Fruit fly (Drosophila melanogaster) whole organism, embryonic: Measurements from ENCODE around the gene Fpgs1.

Experiments used
- Adf1 ChIP-seq: fragments of 200-800 bp; sonication (Bioruptor generic); IDR thresholded peaks from 2 replicates; pipeline ENCODE4 v1.3.6; 2022; ENCODE audit warnings: missing biosample characterization, missing genetic modification characterization
- Awh ChIP-seq: fragments of 200-800 bp; sonication (Bioruptor generic); IDR thresholded peaks from 2 replicates; pipeline ENCODE4, ENCODE4 v1.3.6; 2022; ENCODE audit warnings: missing biosample characterization, missing genetic modification characterization
- C15 ChIP-seq: fragments of 200-800 bp; sonication (Bioruptor generic); IDR thresholded peaks from 3 replicates; pipeline ENCODE4 v1.3.6; 2022; ENCODE audit warnings: missing biosample characterization, missing genetic modification characterization
- CG11560 ChIP-seq: fragments of 200-800 bp; sonication (Bioruptor generic); IDR thresholded peaks from 3 replicates; pipeline ENCODE4 v1.3.6; 2022; ENCODE audit warnings: missing biosample characterization, missing genetic modification characterization
- CG12942 ChIP-seq: fragments of 200-800 bp; sonication (Bioruptor generic); optimal IDR thresholded peaks from 3 replicates; lab custom pipeline; 2016; ENCODE audit warnings: missing biosample characterization, missing genetic modification characterization
- CG14014 ChIP-seq: fragments of 200-800 bp; sonication (Bioruptor generic); IDR thresholded peaks from 2 replicates; pipeline ENCODE4 v1.3.6; 2022; ENCODE audit warnings: missing biosample characterization, missing genetic modification characterization
- CG15479 ChIP-seq: fragments of 200-800 bp; sonication (Bioruptor generic); optimal IDR thresholded peaks from 3 replicates; lab custom pipeline; 2019; ENCODE audit warnings: missing biosample characterization, mild to moderate bottlenecking, missing genetic modification characterization, moderate library complexity
- CG16779 ChIP-seq: fragments of 200-800 bp; sonication (Bioruptor generic); IDR thresholded peaks from 2 replicates; pipeline ENCODE4 v1.3.6; 2022; ENCODE audit warnings: missing biosample characterization, missing genetic modification characterization
- CG17361 ChIP-seq: fragments of 200-800 bp; sonication (Bioruptor generic); IDR thresholded peaks from 3 replicates; pipeline ENCODE4 v1.3.6; 2022; ENCODE audit warnings: missing biosample characterization, missing genetic modification characterization
- CG18476 ChIP-seq: fragments of 200-800 bp; sonication (Bioruptor generic); optimal IDR thresholded peaks from 2 replicates; lab custom pipeline; 2016; ENCODE audit warnings: missing biosample characterization, mild to moderate bottlenecking, missing genetic modification characterization
- CG18764 ChIP-seq: fragments of 200-800 bp; sonication (Bioruptor generic); optimal IDR thresholded peaks from 3 replicates; lab custom pipeline; 2016; ENCODE audit warnings: missing biosample characterization, missing genetic modification characterization
- CG2199 ChIP-seq: fragments of 200-800 bp; sonication (Bioruptor generic); IDR thresholded peaks from 3 replicates; pipeline ENCODE4 v1.3.6; 2022; ENCODE audit warnings: missing biosample characterization, missing genetic modification characterization
- CG30403 ChIP-seq: fragments of 200-800 bp; sonication (Bioruptor generic); optimal IDR thresholded peaks from 3 replicates; lab custom pipeline; 2016; ENCODE audit warnings: missing biosample characterization, missing genetic modification characterization
- CG31365 ChIP-seq: fragments of 200-800 bp; sonication (Bioruptor generic); optimal IDR thresholded peaks from 2 replicates; lab custom pipeline; 2018; ENCODE audit warnings: missing biosample characterization, mild to moderate bottlenecking, missing genetic modification characterization
- CG32767 ChIP-seq: fragments of 200-800 bp; sonication (Bioruptor generic); IDR thresholded peaks from 2 replicates; pipeline ENCODE4 v1.3.6; 2022; ENCODE audit warnings: missing biosample characterization, missing genetic modification characterization
- CG33213 ChIP-seq: fragments of 200-800 bp; sonication (Bioruptor generic); optimal IDR thresholded peaks from 3 replicates; lab custom pipeline; 2016; ENCODE audit warnings: missing biosample characterization, missing genetic modification characterization
- CG3407 ChIP-seq: fragments of 200-800 bp; sonication (Bioruptor generic); optimal IDR thresholded peaks from 2 replicates; lab custom pipeline; 2018; ENCODE audit warnings: missing biosample characterization, mild to moderate bottlenecking, missing genetic modification characterization
- CG3995 ChIP-seq: fragments of 200-800 bp; sonication (Bioruptor generic); optimal IDR thresholded peaks from 3 replicates; lab custom pipeline; 2016; ENCODE audit warnings: missing biosample characterization, missing genetic modification characterization
- CG4707 ChIP-seq: fragments of 200-800 bp; sonication (Bioruptor generic); optimal IDR thresholded peaks from 2 replicates; lab custom pipeline; 2018; ENCODE audit warnings: missing biosample characterization, mild to moderate bottlenecking, missing genetic modification characterization, moderate library complexity
- CG4854 ChIP-seq: fragments of 200-800 bp; sonication (Bioruptor generic); optimal IDR thresholded peaks from 2 replicates; lab custom pipeline; 2016; ENCODE audit warnings: missing biosample characterization, missing genetic modification characterization, inconsistent platforms
- CG6854 ChIP-seq: fragments of 200-800 bp; sonication (Bioruptor generic); optimal IDR thresholded peaks from 3 replicates; lab custom pipeline; 2017; ENCODE audit warnings: missing biosample characterization, mild to moderate bottlenecking, missing genetic modification characterization
- CG7357 ChIP-seq: fragments of 200-800 bp; sonication (Bioruptor generic); IDR thresholded peaks from 3 replicates; pipeline ENCODE4 v1.3.6; 2022; ENCODE audit warnings: missing biosample characterization, missing genetic modification characterization
- CG7786 ChIP-seq: fragments of 200-800 bp; sonication (Bioruptor generic); optimal IDR thresholded peaks from 2 replicates; lab custom pipeline; 2016; ENCODE audit warnings: missing biosample characterization, missing genetic modification characterization
- CG8388 ChIP-seq: fragments of 200-800 bp; sonication (Bioruptor generic); optimal IDR thresholded peaks from 2 replicates; lab custom pipeline; 2019; ENCODE audit warnings: missing biosample characterization, mild to moderate bottlenecking, missing genetic modification characterization, moderate library complexity
- CG8478 ChIP-seq: fragments of >200 bp; optimal IDR thresholded peaks from 2 replicates; lab custom pipeline; 2018
- CG9609 ChIP-seq: fragments of 200-800 bp; sonication (Bioruptor generic); optimal IDR thresholded peaks from 3 replicates; lab custom pipeline; 2016; ENCODE audit warnings: missing biosample characterization, missing genetic modification characterization
- CG9817 ChIP-seq: fragments of 200-800 bp; sonication (Bioruptor generic); optimal IDR thresholded peaks from 2 replicates; lab custom pipeline; 2018; ENCODE audit warnings: missing biosample characterization, mild to moderate bottlenecking, missing genetic modification characterization, moderate library complexity
- D19B ChIP-seq: fragments of 200-800 bp; sonication (Bioruptor generic); optimal IDR thresholded peaks from 2 replicates; lab custom pipeline; 2017; ENCODE audit warnings: missing biosample characterization, mild to moderate bottlenecking, missing genetic modification characterization
- Dp ChIP-seq: fragments of 200-800 bp; sonication (Bioruptor generic); optimal IDR thresholded peaks from 2 replicates; lab custom pipeline; 2018; ENCODE audit warnings: missing biosample characterization, mild to moderate bottlenecking, missing genetic modification characterization, moderate library complexity
- Fer2 ChIP-seq: fragments of 200-800 bp; sonication (Bioruptor generic); optimal IDR thresholded peaks from 2 replicates; lab custom pipeline; 2018; ENCODE audit warnings: missing biosample characterization, mild to moderate bottlenecking, missing genetic modification characterization, moderate library complexity
- Gsc ChIP-seq: fragments of 200-800 bp; sonication (Bioruptor generic); IDR thresholded peaks from 2 replicates; pipeline ENCODE4 v1.3.6; 2022; ENCODE audit warnings: missing biosample characterization, missing genetic modification characterization
- Kr ChIP-seq: fragments of 200-800 bp; sonication (Bioruptor generic); optimal IDR thresholded peaks from 2 replicates; lab custom pipeline; 2017; ENCODE audit warnings: missing biosample characterization, mild to moderate bottlenecking, missing genetic modification characterization
- Nf-YC ChIP-seq: fragments of 200-800 bp; optimal IDR thresholded peaks from 3 replicates; lab custom pipeline; 2019; ENCODE audit warnings: missing biosample characterization, mild to moderate bottlenecking, missing genetic modification characterization, moderate library complexity
- Tbp ChIP-seq: fragments of >200 bp; optimal IDR thresholded peaks from 2 replicates; lab custom pipeline; 2018; ENCODE audit warnings: missing biosample characterization, missing genetic modification characterization
- ab ChIP-seq: fragments of 200-800 bp; sonication (Bioruptor generic); optimal IDR thresholded peaks from 2 replicates; lab custom pipeline; 2016; ENCODE audit warnings: missing biosample characterization, missing genetic modification characterization
- ato ChIP-seq: fragments of 200-800 bp; sonication (Bioruptor generic); IDR thresholded peaks from 2 replicates; pipeline ENCODE4 v1.3.6; 2022; ENCODE audit warnings: missing biosample characterization, missing genetic modification characterization; ENCODE audit not compliant: partially characterized antibody
- bcd ChIP-seq: fragments of 200-800 bp; sonication (Bioruptor generic); optimal IDR thresholded peaks from 2 replicates; lab custom pipeline; 2017; ENCODE audit warnings: missing biosample characterization, mild to moderate bottlenecking, missing genetic modification characterization
- btn ChIP-seq: fragments of 200-800 bp; sonication (Bioruptor generic); optimal IDR thresholded peaks from 2 replicates; lab custom pipeline; 2016; ENCODE audit warnings: missing biosample characterization, missing genetic modification characterization
- ci ChIP-seq: fragments of 200-800 bp; sonication (Bioruptor generic); IDR thresholded peaks from 3 replicates; pipeline ENCODE4 v1.3.6; 2022; ENCODE audit warnings: missing biosample characterization, missing genetic modification characterization
- croc ChIP-seq: fragments of 200-800 bp; sonication (Bioruptor generic); conservative IDR thresholded peaks from 3 replicates; pipeline ENCODE4 v1.3.6; 2022; ENCODE audit warnings: missing biosample characterization, missing genetic modification characterization
- ewg ChIP-seq: fragments of 200-800 bp; sonication (Bioruptor generic); optimal IDR thresholded peaks from 3 replicates; lab custom pipeline; 2017; ENCODE audit warnings: mild to moderate bottlenecking, missing biosample characterization, missing genetic modification reagents, missing genetic modification characterization
- eyg ChIP-seq: fragments of 200-800 bp; sonication (Bioruptor generic); optimal IDR thresholded peaks from 3 replicates; lab custom pipeline; 2016; ENCODE audit warnings: missing biosample characterization, missing genetic modification characterization
- fd102C ChIP-seq: fragments of 200-800 bp; sonication (Bioruptor generic); optimal IDR thresholded peaks from 2 replicates; lab custom pipeline; 2018; ENCODE audit warnings: missing biosample characterization, mild to moderate bottlenecking, missing genetic modification characterization, moderate library complexity
- gcm ChIP-seq: fragments of 200-800 bp; sonication (Bioruptor generic); optimal IDR thresholded peaks from 2 replicates; lab custom pipeline; 2019; ENCODE audit warnings: missing biosample characterization, mild to moderate bottlenecking, missing genetic modification characterization, moderate library complexity
- grn ChIP-seq: fragments of 200-800 bp; sonication (Bioruptor generic); optimal IDR thresholded peaks from 3 replicates; lab custom pipeline; 2017; ENCODE audit warnings: missing biosample characterization, missing genetic modification characterization
- luna ChIP-seq: fragments of 200-800 bp; sonication (Bioruptor generic); optimal IDR thresholded peaks from 2 replicates; lab custom pipeline; 2016; ENCODE audit warnings: missing biosample characterization, missing genetic modification characterization
- nmo ChIP-seq: fragments of 200-800 bp; sonication (Bioruptor generic); optimal IDR thresholded peaks from 2 replicates; lab custom pipeline; 2018; ENCODE audit warnings: missing biosample characterization, mild to moderate bottlenecking, missing genetic modification characterization, moderate library complexity
- org-1 ChIP-seq: fragments of 200-800 bp; sonication (Bioruptor generic); optimal IDR thresholded peaks from 2 replicates; lab custom pipeline; 2017; ENCODE audit warnings: missing biosample characterization, missing genetic modification characterization
- schlank ChIP-seq: fragments of 200-800 bp; sonication (Bioruptor generic); optimal IDR thresholded peaks from 2 replicates; lab custom pipeline; 2018; ENCODE audit warnings: missing biosample characterization, mild to moderate bottlenecking, missing genetic modification characterization
- sd ChIP-seq: fragments of 200-800 bp; sonication (Bioruptor generic); optimal IDR thresholded peaks from 3 replicates; lab custom pipeline; 2018; ENCODE audit warnings: missing biosample characterization, mild to moderate bottlenecking, missing genetic modification characterization, moderate library complexity
- sens ChIP-seq: fragments of 200-800 bp; sonication (Bioruptor generic); peaks from one replicate; lab custom pipeline; 2016; ENCODE audit warnings: missing biosample characterization, missing genetic modification characterization

Gene Fpgs1

dm6 chrX:12579506-12579999 lies 32.1 kb upstream of the Fpgs1 start (continued):
- TF ChIP-seq CG9609 (peak; percentile 95), CG18764 (peak; percentile 85), CG33213 (GFP tag; lab: Kevin White, UChicago) (peak; percentile 89), eyg (GFP tag; lab: Kevin White, UChicago) (peak; percentile 95), fd102C (GFP tag; lab: Kevin White, UChicago) (peak; percentile 31), ab (GFP tag; lab: Kevin White, UChicago) (peak; percentile 93), CG3407 (GFP tag; lab: Kevin White, UChicago) (peak; percentile 86), CG16779 (GFP tag; lab: Robert Waterston, UW) (peak; percentile 84), CG4707 (GFP tag; lab: Kevin White, UChicago) (peak; percentile 92), nmo (GFP tag; lab: Kevin White, UChicago) (peak; percentile 97), luna (peak; percentile 71), Adf1 (peak; percentile 44), Kr (no peak), CG7786 (GFP tag; lab: Kevin White, UChicago) (peak; percentile 96), Fer2 (tag; lab: Kevin White, UChicago) (peak; percentile 89), CG7357 (GFP tag; lab: Robert Waterston, UW) (peak; percentile 86), CG8388 (GFP tag; lab: Kevin White, UChicago) (peak; percentile 92), CG31365 (tag; lab: Kevin White, UChicago) (peak; percentile 80), CG32767 (peak; percentile 81), sens (peak; percentile 88), sd (tag; lab: Kevin White, UChicago) (peak; percentile 75), CG6854 (peak; percentile 95), gcm (GFP tag; lab: Kevin White, UChicago) (peak; percentile 90), Nf-YC (peak; percentile 85), CG3995 (GFP tag; lab: Kevin White, UChicago) (peak; percentile 66), C15 (GFP tag; lab: Robert Waterston, UW) (peak; percentile 85), org-1 (peak; percentile 96), CG8478 (lab: Kevin White, UChicago) (no peak), CG2199 (GFP tag; lab: Robert Waterston, UW) (0 out of 3 replicates have a peak, but pooled peaks have one; percentile 60), Gsc (GFP tag; lab: Robert Waterston, UW) (peak; percentile 75), CG4854 (GFP tag; lab: Kevin White, UChicago) (peak; percentile 95), D19B (GFP tag; lab: Kevin White, UChicago) (peak; percentile 91), bcd (GFP tag; lab: Kevin White, UChicago) (peak; percentile 95), CG30403 (peak; percentile 96), CG11560 (tag; lab: Robert Waterston, UW) (peak; percentile 82; the same call in 2 of the 3 replicates), ci (GFP tag; lab: Robert Waterston, UW) (peak; percentile 89), btn (peak; percentile 86), grn (GFP tag; lab: Kevin White, UChicago) (peak; percentile 39), ato (GFP tag; lab: Robert Waterston, UW) (no peak), Awh (peak; percentile 91), CG9817 (tag; lab: Kevin White, UChicago) (peak; percentile 96), CG17361 (peak; percentile 98), schlank (tag; lab: Kevin White, UChicago) (peak; percentile 93), Dp (GFP tag; lab: Kevin White, UChicago) (peak; percentile 0), CG18476 (peak; percentile 93), croc (GFP tag; lab: Robert Waterston, UW) (peak; percentile 78), CG12942 (peak; percentile 88), CG15479 (GFP tag; lab: Kevin White, UChicago) (no peak), ewg (GFP tag; lab: Kevin White, UChicago) (peak; percentile 72), CG14014 (GFP tag; lab: Robert Waterston, UW) (peak; percentile 95), Tbp (GFP tag; lab: Kevin White, UChicago) (no peak)
